Fruit fly (Drosophila melanogaster) Kc167 (cell line): ENCODE measurements around the gene CG17224.

Source experiments
- Myc ChIP-seq: fragments of >200 bp; optimal IDR thresholded peaks from 2 replicates; lab custom pipeline; 2017; ENCODE audit warnings: missing external identifiers
- Sin3A ChIP-seq: fragments of >200 bp; optimal IDR thresholded peaks from 2 replicates; lab custom pipeline; 2018; ENCODE audit warnings: missing external identifiers
- h ChIP-seq: fragments of >200 bp; optimal IDR thresholded peaks from 3 replicates; lab custom pipeline; 2018; ENCODE audit warnings: missing external identifiers
- insv ChIP-seq: fragments of >200 bp; optimal IDR thresholded peaks from 3 replicates; lab custom pipeline; 2018; ENCODE audit warnings: missing external identifiers
- psq ChIP-seq: fragments of >200 bp; optimal IDR thresholded peaks from 2 replicates; lab custom pipeline; 2017; ENCODE audit warnings: missing external identifiers
- ttk ChIP-seq: sonication (Bioruptor generic); optimal IDR thresholded peaks from 2 replicates; lab custom pipeline; 2017; ENCODE audit warnings: missing external identifiers

CG17224 gene

DNA sequence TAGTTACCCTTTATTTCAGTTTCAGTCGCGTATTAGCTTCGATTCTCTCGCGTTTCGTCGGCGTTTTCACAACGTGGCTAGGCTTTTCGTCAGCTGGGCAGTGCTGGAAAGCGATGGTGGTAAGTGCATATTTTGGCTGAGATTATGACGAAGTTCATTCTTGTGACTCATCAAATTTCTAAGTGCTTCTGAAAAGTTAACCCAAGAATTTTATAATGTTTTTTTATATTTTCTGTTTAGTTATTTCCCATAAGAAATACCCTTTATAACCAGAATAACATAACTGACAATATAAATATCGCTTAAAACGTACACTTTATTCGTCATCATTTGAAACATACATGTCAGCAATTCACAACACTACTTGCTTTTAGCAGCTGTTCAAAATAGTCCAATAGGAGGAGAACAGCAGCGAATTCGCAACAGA lies 19.1 kb upstream of the CG17224 start, which contains the start of the genes CG17260 and SerRS:
Gene CG17260, plus strand, starts transcription at position 78 of the 427 bp plus-strand sequence.
Gene SerRS, minus strand, starts transcription at position 251 of the 427 bp plus-strand sequence.
- TF ChIP-seq Sin3A (no peak), Myc (lab: Kevin White, UChicago) (no peak), h (lab: Kevin White, UChicago) (no peak), psq (lab: Kevin White, UChicago) (no peak), insv (lab: Kevin White, UChicago) (no peak), ttk (lab: Kevin White, UChicago) (no peak)

DNA sequence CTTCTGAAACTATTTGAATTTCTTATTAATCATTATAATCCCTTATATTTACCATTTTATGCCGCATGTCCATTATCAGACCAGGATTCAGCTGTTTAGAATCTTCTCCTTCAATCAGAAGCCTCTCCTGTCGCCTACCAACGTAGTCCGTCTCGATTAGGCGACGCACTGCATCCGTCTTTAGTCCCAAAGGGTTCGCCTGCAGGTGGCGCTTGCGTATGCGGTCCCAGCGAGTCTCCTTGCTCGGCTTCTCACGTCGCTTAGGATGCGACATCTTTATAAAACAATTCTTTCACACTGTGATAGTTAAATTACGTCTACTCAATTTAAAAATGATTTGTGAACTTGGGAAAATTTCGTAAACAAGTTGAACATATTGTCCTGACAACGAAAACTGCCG lies 16.9 kb upstream of the CG17224 start, which contains the start of gene CG17258:
Gene CG17258, minus strand, starts transcription at position 380 of the 400 bp plus-strand sequence.
- TF ChIP-seq Myc (lab: Kevin White, UChicago) = no peak
- no peak for TF ChIP-seq insv (lab: Kevin White, UChicago)
- no peak for TF ChIP-seq Sin3A
- TF ChIP-seq h (lab: Kevin White, UChicago) = no peak
- TF ChIP-seq psq (lab: Kevin White, UChicago) = no peak
- no peak for TF ChIP-seq ttk (lab: Kevin White, UChicago)

DNA sequence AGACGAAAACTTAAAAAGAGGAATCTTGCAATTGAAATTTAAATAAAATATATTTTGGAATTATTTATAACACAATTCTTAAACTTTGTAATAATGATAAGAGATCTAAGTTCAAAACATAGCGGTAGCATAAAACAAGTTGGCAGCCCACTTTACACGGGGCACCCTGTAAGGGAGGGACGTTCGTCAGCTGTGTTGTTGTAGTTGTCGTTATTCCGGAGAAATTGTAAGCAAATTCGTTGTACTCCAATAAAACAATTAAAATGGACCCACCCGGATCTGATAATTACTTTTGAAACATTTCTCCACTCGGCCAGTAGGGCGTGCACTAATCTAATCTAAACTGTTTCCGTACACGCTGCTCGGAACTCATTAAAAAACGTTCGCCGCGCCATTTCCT lies 12.2 kb upstream of the CG17224 start, which contains the start of gene GABPI:
Gene GABPI, plus strand, starts transcription at position 190 of the 400 bp plus-strand sequence.
- no peak for TF ChIP-seq Myc (lab: Kevin White, UChicago)
- no peak for TF ChIP-seq insv (lab: Kevin White, UChicago)
- no peak for TF ChIP-seq psq (lab: Kevin White, UChicago)
- TF ChIP-seq ttk (lab: Kevin White, UChicago) = no peak
- no peak for TF ChIP-seq h (lab: Kevin White, UChicago)
- TF ChIP-seq Sin3A = no peak

DNA sequence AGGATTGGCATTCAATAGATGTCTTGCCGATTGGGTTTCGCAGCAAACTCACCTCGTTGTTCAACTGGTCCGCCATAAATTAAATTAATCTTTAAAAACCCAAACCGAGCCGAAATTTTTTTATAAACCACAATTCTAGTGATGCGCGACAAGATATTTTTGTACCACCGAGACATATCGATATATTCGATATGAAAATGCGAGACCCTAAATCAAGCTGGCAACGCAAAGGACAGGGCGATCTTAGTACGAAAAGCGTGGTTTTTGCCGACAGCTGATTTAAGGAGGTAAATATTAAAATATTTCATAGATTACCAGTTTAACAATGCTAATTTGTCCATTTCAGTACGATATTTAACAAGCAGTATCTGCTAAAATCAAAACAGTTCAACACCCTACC lies 10.9 kb upstream of the CG17224 start, which contains the start of the genes Sf3b2 and CG17219:
Gene Sf3b2, minus strand, starts transcription at position 157 of the 400 bp plus-strand sequence.
Gene CG17219, plus strand, starts transcription at position 242 of the 400 bp plus-strand sequence.
- TF ChIP-seq insv (lab: Kevin White, UChicago) = no peak

DNA sequence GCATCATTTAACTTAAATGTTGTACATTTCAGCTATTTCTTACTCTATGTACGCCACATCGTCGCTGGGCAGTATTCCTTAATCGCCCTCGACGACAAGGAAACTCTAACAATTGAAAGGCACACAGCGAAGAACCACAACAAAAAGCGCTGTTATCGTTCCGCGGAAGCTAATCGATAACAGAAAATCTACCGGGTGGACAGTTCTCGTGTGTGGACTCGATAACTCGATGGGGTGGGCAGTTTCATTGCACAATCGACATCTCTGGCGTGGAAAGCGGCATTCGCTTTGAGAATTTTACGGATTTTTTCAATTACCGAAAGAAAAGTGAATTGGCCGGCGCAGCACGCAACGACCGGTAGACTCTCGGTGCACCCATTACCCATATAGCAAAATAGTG lies 4.9 kb upstream of the CG17224 start, which contains the start of the genes alpha4GT1 and Prp40:
Gene alpha4GT1, minus strand, starts transcription at position 156 of the 400 bp plus-strand sequence.
Gene Prp40, plus strand, starts transcription at position 241 of the 400 bp plus-strand sequence.
- TF ChIP-seq h (lab: Kevin White, UChicago) (no peak), Myc (lab: Kevin White, UChicago) (no peak), Sin3A (no peak), psq (lab: Kevin White, UChicago) (no peak), ttk (lab: Kevin White, UChicago) (no peak), insv (lab: Kevin White, UChicago) (no peak)

dm6 chr2L:3012780-3013179 lies 5.3 kb downstream of the CG17224 start:
- TF ChIP-seq Myc (lab: Kevin White, UChicago) (no peak), psq (lab: Kevin White, UChicago) (no peak), h (lab: Kevin White, UChicago) (no peak), insv (lab: Kevin White, UChicago) (no peak), ttk (lab: Kevin White, UChicago) (no peak), Sin3A (no peak)

dm6 chr2L:3011484-3011883 lies 6.6 kb downstream of the CG17224 start:
- TF ChIP-seq h (lab: Kevin White, UChicago) = no peak
- no peak for TF ChIP-seq psq (lab: Kevin White, UChicago)
- TF ChIP-seq insv (lab: Kevin White, UChicago) = no peak

- TF ChIP-seq ttk (lab: Kevin White, UChicago) (no peak), Myc (lab: Kevin White, UChicago) (no peak)
Observed at dm6 chr2L:3009438-3009837, 8.7 kb downstream of the CG17224 start.

dm6 chr2L:3006925-3007426 lies 11.1 kb downstream of the CG17224 start:
- no peak for TF ChIP-seq Myc (lab: Kevin White, UChicago)
- no peak for TF ChIP-seq psq (lab: Kevin White, UChicago)
- TF ChIP-seq Sin3A = no peak
- no peak for TF ChIP-seq h (lab: Kevin White, UChicago)
- TF ChIP-seq ttk (lab: Kevin White, UChicago) = no peak
- no peak for TF ChIP-seq insv (lab: Kevin White, UChicago)

- TF ChIP-seq ttk (lab: Kevin White, UChicago) = no peak
- no peak for TF ChIP-seq h (lab: Kevin White, UChicago)
- no peak for TF ChIP-seq Sin3A
- TF ChIP-seq insv (lab: Kevin White, UChicago) = no peak
- no peak for TF ChIP-seq psq (lab: Kevin White, UChicago)
- TF ChIP-seq Myc (lab: Kevin White, UChicago) = no peak
Observed at dm6 chr2L:3006194-3006593, 11.9 kb downstream of the CG17224 start.

- no peak for TF ChIP-seq Sin3A
- TF ChIP-seq Myc (lab: Kevin White, UChicago) = no peak
- no peak for TF ChIP-seq insv (lab: Kevin White, UChicago)
- TF ChIP-seq psq (lab: Kevin White, UChicago) = no peak
- TF ChIP-seq ttk (lab: Kevin White, UChicago) = no peak
- no peak for TF ChIP-seq h (lab: Kevin White, UChicago)
Observed at dm6 chr2L:3005483-3005882, 12.6 kb downstream of the CG17224 start.

DNA sequence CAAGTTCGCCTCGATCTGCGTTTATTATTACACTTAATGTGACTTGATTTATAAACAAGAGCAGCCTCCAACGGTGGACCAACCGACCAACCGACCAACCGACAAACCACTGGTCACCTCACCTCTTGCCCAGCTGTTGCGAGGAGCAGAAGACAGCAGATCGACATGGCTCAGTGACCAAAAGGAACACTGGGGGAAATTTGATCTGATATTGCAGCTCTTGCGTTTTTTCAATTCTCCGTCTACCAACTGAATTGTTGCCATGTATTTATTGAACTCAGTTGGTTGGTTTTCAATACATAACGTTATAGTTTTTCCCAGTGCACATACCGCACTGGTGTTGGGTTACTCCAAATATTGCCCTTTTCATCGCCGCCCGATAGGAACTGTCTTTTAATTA lies 13.5 kb downstream of the CG17224 start:
- TF ChIP-seq h (lab: Kevin White, UChicago) (no peak), Myc (lab: Kevin White, UChicago) (no peak), psq (lab: Kevin White, UChicago) (no peak), insv (lab: Kevin White, UChicago) (no peak), Sin3A (no peak), ttk (lab: Kevin White, UChicago) (no peak)
